Fruit fly (Drosophila melanogaster) whole organism, embryonic: ENCODE measurements around the gene Coa8.

Experiments used
- CG10543 ChIP-seq: fragments of 200-800 bp; sonication (Bioruptor generic); optimal IDR thresholded peaks from 3 replicates; lab custom pipeline; 2017; ENCODE audit warnings: missing biosample characterization, mild to moderate bottlenecking, missing genetic modification characterization, moderate library complexity
- CG11504 ChIP-seq: fragments of 200-800 bp; sonication (Bioruptor generic); optimal IDR thresholded peaks from 3 replicates; lab custom pipeline; 2019; ENCODE audit warnings: missing biosample characterization, mild to moderate bottlenecking, missing genetic modification characterization, moderate library complexity
- CG14860 ChIP-seq: fragments of 200-800 bp; sonication (Bioruptor generic); IDR thresholded peaks from 3 replicates; pipeline ENCODE4 v1.3.6; 2022; ENCODE audit warnings: missing biosample characterization, missing genetic modification characterization; ENCODE audit not compliant: partially characterized antibody
- CG18011 ChIP-seq: fragments of 200-800 bp; sonication (Bioruptor generic); optimal IDR thresholded peaks from 2 replicates; lab custom pipeline; 2017; ENCODE audit warnings: missing biosample characterization, missing genetic modification characterization, mild to moderate bottlenecking, moderate library complexity, missing genotype
- CG2678 ChIP-seq: fragments of 200-800 bp; sonication (Bioruptor generic); optimal IDR thresholded peaks from 3 replicates; lab custom pipeline; 2019; ENCODE audit warnings: missing biosample characterization, mild to moderate bottlenecking, missing genetic modification characterization, moderate library complexity
- CG2712 ChIP-seq: fragments of 200-800 bp; optimal IDR thresholded peaks from 3 replicates; lab custom pipeline; 2019; ENCODE audit warnings: missing biosample characterization, mild to moderate bottlenecking, missing genetic modification characterization, moderate library complexity
- CG3065 ChIP-seq: fragments of 200-800 bp; sonication (Bioruptor generic); optimal IDR thresholded peaks from 2 replicates; lab custom pipeline; 2016; ENCODE audit warnings: missing biosample characterization, missing genetic modification characterization
- CG34376 ChIP-seq: fragments of 200-800 bp; sonication (Bioruptor generic); optimal IDR thresholded peaks from 2 replicates; lab custom pipeline; 2018; ENCODE audit warnings: missing biosample characterization, mild to moderate bottlenecking, missing genetic modification characterization
- CG43689 ChIP-seq: fragments of 200-800 bp; sonication (Bioruptor generic); IDR thresholded peaks from 2 replicates; pipeline ENCODE4 v1.3.6; 2022; ENCODE audit warnings: missing biosample characterization, missing genetic modification characterization
- CG4424 ChIP-seq: fragments of 200-800 bp; sonication (Bioruptor generic); optimal IDR thresholded peaks from 3 replicates; lab custom pipeline; 2016; ENCODE audit warnings: missing biosample characterization, missing genetic modification characterization
- CG5245 ChIP-seq: fragments of 200-800 bp; sonication (Bioruptor generic); optimal IDR thresholded peaks from 3 replicates; lab custom pipeline; 2016; ENCODE audit warnings: missing biosample characterization, missing genetic modification characterization
- CG6689 ChIP-seq: fragments of 200-800 bp; sonication (Bioruptor generic); IDR thresholded peaks from 2 replicates; pipeline ENCODE4 v1.3.6; 2022; ENCODE audit warnings: missing biosample characterization, missing genetic modification characterization
- CG7928 ChIP-seq: fragments of 200-800 bp; sonication (Bioruptor generic); optimal IDR thresholded peaks from 2 replicates; lab custom pipeline; 2017; ENCODE audit warnings: missing biosample characterization, mild to moderate bottlenecking, missing genetic modification characterization
- CG8478 ChIP-seq: fragments of >200 bp; optimal IDR thresholded peaks from 2 replicates; lab custom pipeline; 2018
- CG9932 ChIP-seq: fragments of 200-800 bp; sonication (Bioruptor generic); IDR thresholded peaks from 2 replicates; pipeline ENCODE4 v1.3.6; 2022; ENCODE audit warnings: missing biosample characterization, missing genetic modification characterization
- CkIIα-i1 ChIP-seq: fragments of 200-800 bp; sonication (Bioruptor generic); IDR thresholded peaks from 2 replicates; pipeline ENCODE4 v1.3.6; 2022; ENCODE audit warnings: missing biosample characterization, missing genetic modification characterization
- CoRest ChIP-seq: fragments of 200-800 bp; sonication (Bioruptor generic); optimal IDR thresholded peaks from 3 replicates; lab custom pipeline; 2018; ENCODE audit warnings: missing biosample characterization, mild to moderate bottlenecking, missing genetic modification characterization, moderate library complexity
- Dbx ChIP-seq: fragments of 200-800 bp; sonication (Bioruptor generic); IDR thresholded peaks from 3 replicates; pipeline ENCODE4 v1.3.6; 2022; ENCODE audit warnings: missing biosample characterization, missing genetic modification characterization
- Deaf1 ChIP-seq: fragments of 200-800 bp; optimal IDR thresholded peaks from 3 replicates; lab custom pipeline; 2019; ENCODE audit warnings: missing biosample characterization, mild to moderate bottlenecking, missing genetic modification characterization, moderate library complexity
- Dfd ChIP-seq, 2 experiments: fragments of >200 bp; optimal IDR thresholded peaks; 2 replicates each; lab custom pipeline; 2017; ENCODE audit warnings: missing biosample characterization in 2 of 2, missing genetic modification characterization in 2 of 2
- Dip2 ChIP-seq: fragments of 200-800 bp; sonication (Bioruptor generic); IDR thresholded peaks from 2 replicates; pipeline ENCODE4 v1.3.6; 2022; ENCODE audit warnings: missing biosample characterization, missing genetic modification characterization
- Elba2 ChIP-seq: fragments of 200-800 bp; sonication (Bioruptor generic); optimal IDR thresholded peaks from 3 replicates; lab custom pipeline; 2016; ENCODE audit warnings: missing biosample characterization, missing genetic modification characterization
- H2.0 ChIP-seq: fragments of 200-800 bp; sonication (Bioruptor generic); IDR thresholded peaks from 2 replicates; pipeline ENCODE4 v1.3.6; 2022; ENCODE audit warnings: missing biosample characterization, missing genetic modification characterization
- HmgD ChIP-seq: fragments of 200-800 bp; sonication (Bioruptor generic); optimal IDR thresholded peaks from 3 replicates; lab custom pipeline; 2016; ENCODE audit warnings: missing biosample characterization, missing genetic modification characterization
- Kr ChIP-seq: fragments of 200-800 bp; sonication (Bioruptor generic); optimal IDR thresholded peaks from 2 replicates; lab custom pipeline; 2017; ENCODE audit warnings: missing biosample characterization, mild to moderate bottlenecking, missing genetic modification characterization
- Opbp ChIP-seq: fragments of 200-800 bp; sonication (Bioruptor generic); IDR thresholded peaks from 3 replicates; pipeline ENCODE4 v1.3.6; 2022; ENCODE audit warnings: missing biosample characterization, missing genetic modification characterization; ENCODE audit not compliant: partially characterized antibody
- PHDP ChIP-seq: fragments of 200-800 bp; sonication (Bioruptor generic); optimal IDR thresholded peaks from 3 replicates; lab custom pipeline; 2018; ENCODE audit warnings: missing biosample characterization, mild to moderate bottlenecking, missing genetic modification characterization, moderate library complexity
- Six4 ChIP-seq: fragments of 200-800 bp; sonication (Bioruptor generic); optimal IDR thresholded peaks from 2 replicates; lab custom pipeline; 2016; ENCODE audit warnings: missing biosample characterization, missing genetic modification characterization
- ab ChIP-seq: fragments of 200-800 bp; sonication (Bioruptor generic); optimal IDR thresholded peaks from 2 replicates; lab custom pipeline; 2016; ENCODE audit warnings: missing biosample characterization, missing genetic modification characterization
- abd-A ChIP-seq: fragments of 200-800 bp; sonication (Bioruptor generic); optimal IDR thresholded peaks from 3 replicates; lab custom pipeline; 2019; ENCODE audit warnings: missing biosample characterization, mild to moderate bottlenecking, missing genetic modification characterization, moderate library complexity
- ash1 ChIP-seq: fragments of 200-800 bp; sonication (Bioruptor generic); optimal IDR thresholded peaks from 2 replicates; lab custom pipeline; 2018; ENCODE audit warnings: missing biosample characterization, mild to moderate bottlenecking, missing genetic modification characterization
- chif ChIP-seq, 2 experiments: fragments of 200-800 bp; sonication (Bioruptor generic); optimal IDR thresholded peaks; 3 replicates each; lab custom pipeline; 2016; ENCODE audit warnings: missing biosample characterization in 2 of 2, missing genetic modification characterization in 2 of 2
- chinmo ChIP-seq: fragments of 200-800 bp; sonication (Bioruptor generic); IDR thresholded peaks from 4 replicates; pipeline ENCODE4 v1.3.6; 2022; ENCODE audit warnings: missing biosample characterization, missing genetic modification characterization; ENCODE audit not compliant: partially characterized antibody
- crc ChIP-seq: fragments of 200-800 bp; sonication (Bioruptor generic); optimal IDR thresholded peaks from 2 replicates; lab custom pipeline; 2016; ENCODE audit warnings: missing biosample characterization, missing genetic modification characterization
- fd102C ChIP-seq: fragments of 200-800 bp; sonication (Bioruptor generic); optimal IDR thresholded peaks from 2 replicates; lab custom pipeline; 2018; ENCODE audit warnings: missing biosample characterization, mild to moderate bottlenecking, missing genetic modification characterization, moderate library complexity
- ftz-f1 ChIP-seq: fragments of 200-800 bp; sonication (Bioruptor generic); optimal IDR thresholded peaks from 2 replicates; lab custom pipeline; 2016; ENCODE audit warnings: missing biosample characterization, missing genetic modification characterization
- h ChIP-seq: fragments of >200 bp; optimal IDR thresholded peaks from 2 replicates; lab custom pipeline; 2017
- hkb ChIP-seq, 2 experiments: fragments of 200-800 bp in 1 of 2; fragments of >200 bp in 1 of 2; sonication (Bioruptor generic) in 1 of 2; IDR thresholded peaks in 1 of 2; optimal IDR thresholded peaks in 1 of 2; 2 replicates each; pipeline versions ENCODE4 v1.3.6 to Lab custom; 2017 to 2022; ENCODE audit warnings: missing biosample characterization in 1 of 2, missing genetic modification characterization in 1 of 2
- hth ChIP-seq: fragments of >200 bp; optimal IDR thresholded peaks from 2 replicates; lab custom pipeline; 2017; ENCODE audit warnings: inconsistent platforms
- klu ChIP-seq: fragments of 200-800 bp; sonication (Bioruptor generic); IDR thresholded peaks from 2 replicates; pipeline ENCODE4 v1.3.6; 2022; ENCODE audit warnings: missing biosample characterization, missing genetic modification characterization
- kni ChIP-seq: fragments of 200-800 bp; sonication (Bioruptor generic); optimal IDR thresholded peaks from 3 replicates; lab custom pipeline; 2017; ENCODE audit warnings: mild to moderate bottlenecking, missing biosample characterization, missing genetic modification reagents, missing genetic modification characterization
- luna ChIP-seq: fragments of 200-800 bp; sonication (Bioruptor generic); optimal IDR thresholded peaks from 2 replicates; lab custom pipeline; 2016; ENCODE audit warnings: missing biosample characterization, missing genetic modification characterization
- maf-S ChIP-seq: fragments of 200-800 bp; sonication (Bioruptor generic); optimal IDR thresholded peaks from 2 replicates; lab custom pipeline; 2016; ENCODE audit warnings: missing biosample characterization, missing genetic modification characterization
- mam ChIP-seq: fragments of 200-800 bp; sonication (Bioruptor generic); optimal IDR thresholded peaks from 3 replicates; lab custom pipeline; 2016; ENCODE audit warnings: missing biosample characterization, missing genetic modification characterization
- otp ChIP-seq: fragments of 200-800 bp; sonication (Bioruptor generic); IDR thresholded peaks from 3 replicates; pipeline ENCODE4, ENCODE4 v1.3.6; 2022; ENCODE audit warnings: missing biosample characterization, missing genetic modification characterization
- psq ChIP-seq: fragments of 200-800 bp; sonication (Bioruptor generic); optimal IDR thresholded peaks from 2 replicates; lab custom pipeline; 2017; ENCODE audit warnings: missing biosample characterization, missing genetic modification characterization
- sima ChIP-seq: fragments of 200-800 bp; sonication (Bioruptor generic); optimal IDR thresholded peaks from 2 replicates; lab custom pipeline; 2016; ENCODE audit warnings: missing biosample characterization, missing genetic modification characterization
- tx ChIP-seq: fragments of 200-800 bp; sonication (Bioruptor generic); optimal IDR thresholded peaks from 2 replicates; lab custom pipeline; 2016; ENCODE audit warnings: missing biosample characterization, missing genetic modification characterization
- wek ChIP-seq: fragments of 200-800 bp; sonication (Bioruptor generic); optimal IDR thresholded peaks from 3 replicates; lab custom pipeline; 2018; ENCODE audit warnings: missing biosample characterization, mild to moderate bottlenecking, missing genetic modification characterization, moderate library complexity
- z ChIP-seq: fragments of 200-800 bp; sonication (Bioruptor generic); IDR thresholded peaks from 3 replicates; pipeline ENCODE4 v1.3.6; 2022; ENCODE audit warnings: missing biosample characterization, missing genetic modification characterization
- zen ChIP-seq: fragments of 200-800 bp; sonication (Bioruptor generic); optimal IDR thresholded peaks from 3 replicates; lab custom pipeline; 2018; ENCODE audit warnings: missing biosample characterization, mild to moderate bottlenecking, missing genetic modification characterization, moderate library complexity

Gene Coa8

DNA sequence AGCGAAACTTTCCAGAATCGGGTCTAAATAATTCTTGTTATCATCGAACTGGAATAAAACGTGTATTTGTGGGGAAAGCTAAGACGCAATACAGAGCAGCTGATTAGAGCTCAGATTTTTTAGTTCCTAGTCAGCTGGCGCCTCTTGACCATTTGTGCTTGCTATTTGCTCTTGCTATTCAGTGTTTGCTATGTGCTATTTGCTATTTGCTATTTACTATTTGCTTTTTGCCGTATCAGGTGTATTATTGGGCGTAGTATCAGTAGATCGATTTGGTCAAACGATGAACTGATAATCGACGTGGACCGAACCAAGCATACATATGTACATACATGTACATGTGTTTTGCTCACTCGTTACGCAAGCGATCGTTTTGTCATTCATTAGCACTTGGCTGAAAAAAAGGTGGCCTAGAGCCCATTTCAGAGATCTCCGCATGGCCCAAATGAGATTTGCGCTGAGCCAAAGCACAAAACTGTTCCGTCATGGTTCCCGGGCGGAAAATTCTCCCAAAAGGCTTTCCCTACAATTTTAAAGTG, 34.6 kb upstream of the Coa8 start (continued):
- TF ChIP-seq CoRest (tag; lab: Kevin White, UChicago) (peak; percentile 19), CG4424 (no peak), Deaf1 (tag; lab: Kevin White, UChicago) (no peak), CG2712 (no peak), Dbx (GFP tag; lab: Robert Waterston, UW) (peak; percentile 73; the same call in 2 of the 3 replicates), CG9932 (GFP tag; lab: Robert Waterston, UW) (peak; percentile 35; the same call in 1 of the 2 replicates), CG3065 (GFP tag; lab: Kevin White, UChicago) (no peak), PHDP (tag; lab: Kevin White, UChicago) (peak; percentile 67), crc (GFP tag; lab: Kevin White, UChicago) (no peak), CG8478 (lab: Kevin White, UChicago) (no peak), chif (GFP tag; optimal IDR thresholded peaks at IDR 0.05; lab: Kevin White, UChicago) (peak in 1 of 2 experiments; percentile 66), H2.0 (no peak), ab (GFP tag; lab: Kevin White, UChicago) (no peak), maf-S (GFP tag; lab: Kevin White, UChicago) (peak; percentile 41), sima (GFP tag; lab: Kevin White, UChicago) (no peak), CG34376 (GFP tag; lab: Kevin White, UChicago) (peak; percentile 73), mam (GFP tag; lab: Kevin White, UChicago) (peak; percentile 41), Dfd (GFP tag; optimal IDR thresholded peaks at IDR 0.05; lab: Kevin White, UChicago) (no peak), wek (GFP tag; lab: Kevin White, UChicago) (peak; percentile 47), CG11504 (tag; lab: Kevin White, UChicago) (peak; percentile 31), HmgD (GFP tag; lab: Kevin White, UChicago) (no peak), klu (GFP tag; lab: Robert Waterston, UW) (0 out of 2 replicates have a peak, but pooled peaks have one; percentile 23), CG43689 (GFP tag; lab: Robert Waterston, UW) (peak; percentile 44; the same call in 1 of the 2 replicates), zen (tag; lab: Kevin White, UChicago) (no peak), fd102C (GFP tag; lab: Kevin White, UChicago) (peak; percentile 58), abd-A (tag; lab: Kevin White, UChicago) (no peak), CG10543 (GFP tag; lab: Kevin White, UChicago) (peak; percentile 80), hth (lab: Kevin White, UChicago) (no peak), hkb (optimal IDR thresholded peaks at IDR 0.05; lab: Kevin White, UChicago) (no peak), hkb (GFP tag; IDR thresholded peaks at IDR 0.05; lab: Robert Waterston, UW) (peak; percentile 72), Kr (GFP tag; lab: Kevin White, UChicago) (no peak), ash1 (GFP tag; lab: Kevin White, UChicago) (peak; percentile 29), CG14860 (GFP tag; lab: Robert Waterston, UW) (no peak), z (GFP tag; lab: Robert Waterston, UW) (0 out of 3 replicates have a peak, but pooled peaks have one; percentile 21), otp (peak; percentile 33; the same call in 1 of the 3 replicates), Dip2 (GFP tag; lab: Robert Waterston, UW) (no peak), Opbp (GFP tag; lab: Robert Waterston, UW) (no peak), Elba2 (GFP tag; lab: Kevin White, UChicago) (no peak), tx (GFP tag; lab: Kevin White, UChicago) (peak; percentile 54), CkIIα-i1 (no peak), h (no peak), CG5245 (GFP tag; lab: Kevin White, UChicago) (no peak), CG6689 (GFP tag; lab: Robert Waterston, UW) (0 out of 2 replicates have a peak, but pooled peaks have one; percentile 7), luna (no peak), ftz-f1 (GFP tag; lab: Kevin White, UChicago) (no peak), CG2678 (tag; lab: Kevin White, UChicago) (peak; percentile 68), CG7928 (GFP tag; lab: Kevin White, UChicago) (peak; percentile 24), CG18011 (peak; percentile 25), chinmo (GFP tag; lab: Robert Waterston, UW) (no peak), psq (GFP tag; lab: Kevin White, UChicago) (no peak), Six4 (GFP tag; lab: Kevin White, UChicago) (no peak), kni (no peak)
